Fruit fly (Drosophila melanogaster) whole organism, embryonic: ENCODE data around the gene Arp3.

Experiments used
- Aef1 ChIP-seq: fragments of 200-800 bp; sonication (Bioruptor generic); IDR thresholded peaks from 3 replicates; pipeline ENCODE4 v1.3.6; 2022; ENCODE audit warnings: missing biosample characterization, missing genetic modification characterization
- BEAF-32 ChIP-seq: fragments of 200-800 bp; sonication (Bioruptor generic); optimal IDR thresholded peaks from 3 replicates; lab custom pipeline; 2017; ENCODE audit warnings: missing biosample characterization, missing genetic modification characterization, mild to moderate bottlenecking, moderate library complexity, missing genetic modification reagents
- Bgb ChIP-seq: fragments of 200-800 bp; sonication (Bioruptor generic); IDR thresholded peaks from 2 replicates; pipeline ENCODE4 v1.3.6; 2022; ENCODE audit warnings: missing biosample characterization, missing genetic modification characterization; ENCODE audit not compliant: partially characterized antibody
- Blimp-1 ChIP-seq: fragments of 200-800 bp; sonication (Bioruptor generic); optimal IDR thresholded peaks from 3 replicates; lab custom pipeline; 2018; ENCODE audit warnings: missing biosample characterization, missing genetic modification characterization, mild to moderate bottlenecking, moderate library complexity, missing genetic modification reagents
- BtbVII ChIP-seq: fragments of 200-800 bp; sonication (Bioruptor generic); optimal IDR thresholded peaks from 3 replicates; lab custom pipeline; 2017; ENCODE audit warnings: missing biosample characterization, mild to moderate bottlenecking, missing genetic modification characterization
- C15 ChIP-seq: fragments of 200-800 bp; sonication (Bioruptor generic); IDR thresholded peaks from 3 replicates; pipeline ENCODE4 v1.3.6; 2022; ENCODE audit warnings: missing biosample characterization, missing genetic modification characterization
- CG11247 ChIP-seq: fragments of 200-800 bp; sonication (Bioruptor generic); IDR thresholded peaks from 2 replicates; pipeline ENCODE4 v1.3.6; 2022; ENCODE audit warnings: missing biosample characterization, missing genetic modification characterization
- CG12155 ChIP-seq: fragments of 200-800 bp; sonication (Bioruptor generic); optimal IDR thresholded peaks from 3 replicates; lab custom pipeline; 2016; ENCODE audit warnings: missing biosample characterization, missing genetic modification characterization
- CG12219 ChIP-seq: fragments of 200-800 bp; sonication (Bioruptor generic); optimal IDR thresholded peaks from 3 replicates; lab custom pipeline; 2018; ENCODE audit warnings: missing biosample characterization, mild to moderate bottlenecking, missing genetic modification characterization
- CG12659 ChIP-seq: fragments of 200-800 bp; sonication (Bioruptor generic); optimal IDR thresholded peaks from 3 replicates; lab custom pipeline; 2017; ENCODE audit warnings: mild to moderate bottlenecking, missing biosample characterization, missing genetic modification reagents, missing genetic modification characterization
- CG13296 ChIP-seq: fragments of 200-800 bp; sonication (Bioruptor generic); optimal IDR thresholded peaks from 3 replicates; lab custom pipeline; 2018; ENCODE audit warnings: missing biosample characterization, mild to moderate bottlenecking, missing genetic modification characterization
- CG14050 ChIP-seq: fragments of 200-800 bp; sonication (Bioruptor generic); IDR thresholded peaks from 3 replicates; pipeline ENCODE4 v1.3.6; 2022; ENCODE audit warnings: missing biosample characterization, missing genetic modification characterization
- CG15011 ChIP-seq: fragments of 200-800 bp; sonication (Bioruptor generic); optimal IDR thresholded peaks from 3 replicates; lab custom pipeline; 2018; ENCODE audit warnings: missing biosample characterization, mild to moderate bottlenecking, missing genetic modification characterization
- CG16813 ChIP-seq: fragments of 200-800 bp; sonication (Bioruptor generic); IDR thresholded peaks from 3 replicates; pipeline ENCODE4 v1.3.6; 2022; ENCODE audit warnings: missing biosample characterization, missing genetic modification characterization; ENCODE audit not compliant: partially characterized antibody
- CG17328 ChIP-seq: fragments of 200-800 bp; sonication (Bioruptor generic); IDR thresholded peaks from 2 replicates; pipeline ENCODE4 v1.3.6; 2022; ENCODE audit warnings: missing biosample characterization, missing genetic modification characterization
- CG17912 ChIP-seq: fragments of 200-800 bp; sonication (Bioruptor generic); optimal IDR thresholded peaks from 2 replicates; lab custom pipeline; 2018; ENCODE audit warnings: missing biosample characterization, mild to moderate bottlenecking, missing genetic modification characterization
- CG30431 ChIP-seq: fragments of 200-800 bp; sonication (Bioruptor generic); optimal IDR thresholded peaks from 2 replicates; lab custom pipeline; 2017; ENCODE audit warnings: missing biosample characterization, missing genetic modification characterization
- CG4854 ChIP-seq: fragments of 200-800 bp; sonication (Bioruptor generic); optimal IDR thresholded peaks from 2 replicates; lab custom pipeline; 2016; ENCODE audit warnings: missing biosample characterization, missing genetic modification characterization, inconsistent platforms
- CG7745 ChIP-seq: fragments of 200-800 bp; sonication (Bioruptor generic); optimal IDR thresholded peaks from 2 replicates; lab custom pipeline; 2018; ENCODE audit warnings: missing biosample characterization, mild to moderate bottlenecking, missing genetic modification characterization, moderate library complexity
- CG7928 ChIP-seq: fragments of 200-800 bp; sonication (Bioruptor generic); optimal IDR thresholded peaks from 2 replicates; lab custom pipeline; 2017; ENCODE audit warnings: missing biosample characterization, mild to moderate bottlenecking, missing genetic modification characterization
- CG7987 ChIP-seq: fragments of 200-800 bp; sonication (Bioruptor generic); optimal IDR thresholded peaks from 2 replicates; lab custom pipeline; 2018; ENCODE audit warnings: missing biosample characterization, mild to moderate bottlenecking, missing genetic modification characterization, moderate library complexity
- Chrac-16 ChIP-seq: fragments of 200-800 bp; sonication (Bioruptor generic); optimal IDR thresholded peaks from 3 replicates; lab custom pipeline; 2016; ENCODE audit warnings: missing biosample characterization, missing genetic modification characterization
- D19B ChIP-seq: fragments of 200-800 bp; sonication (Bioruptor generic); optimal IDR thresholded peaks from 2 replicates; lab custom pipeline; 2017; ENCODE audit warnings: missing biosample characterization, mild to moderate bottlenecking, missing genetic modification characterization
- Deaf1 ChIP-seq: fragments of 200-800 bp; optimal IDR thresholded peaks from 3 replicates; lab custom pipeline; 2019; ENCODE audit warnings: missing biosample characterization, mild to moderate bottlenecking, missing genetic modification characterization, moderate library complexity
- Dll ChIP-seq: fragments of 200-800 bp; sonication (Bioruptor generic); IDR thresholded peaks from 4 replicates; pipeline ENCODE4 v1.3.6; 2022; ENCODE audit warnings: missing biosample characterization, missing genetic modification characterization; ENCODE audit not compliant: partially characterized antibody
- Doc2 ChIP-seq: fragments of 200-800 bp; sonication (Bioruptor generic); IDR thresholded peaks from 2 replicates; pipeline ENCODE4 v1.3.6; 2022; ENCODE audit warnings: missing biosample characterization, missing genetic modification characterization
- Dref ChIP-seq: fragments of 200-800 bp; sonication (Bioruptor generic); IDR thresholded peaks from 2 replicates; pipeline ENCODE4 v1.3.6; 2022; ENCODE audit warnings: missing biosample characterization, missing genetic modification characterization
- GATAe ChIP-seq: fragments of 200-800 bp; sonication (Bioruptor generic); conservative IDR thresholded peaks from 2 replicates; pipeline ENCODE4 v1.3.6; 2022; ENCODE audit warnings: missing biosample characterization, missing genetic modification characterization
- Hr51 ChIP-seq, 2 experiments: fragments of 200-800 bp; sonication (Bioruptor generic); optimal IDR thresholded peaks; 2 replicates in 1 of 2; 3 replicates in 1 of 2; lab custom pipeline; 2016 to 2018; ENCODE audit warnings: missing biosample characterization in 2 of 2, missing genetic modification characterization in 2 of 2, mild to moderate bottlenecking in 1 of 2, moderate library complexity in 1 of 2
- Meics ChIP-seq: fragments of 200-800 bp; sonication (Bioruptor generic); optimal IDR thresholded peaks from 2 replicates; lab custom pipeline; 2017; ENCODE audit warnings: missing biosample characterization, mild to moderate bottlenecking, missing genetic modification characterization
- Pdp1 ChIP-seq, 2 experiments: fragments of 200-800 bp; sonication (Bioruptor generic); optimal IDR thresholded peaks; 3 replicates each; lab custom pipeline; 2016; ENCODE audit warnings: missing biosample characterization in 2 of 2, missing genetic modification characterization in 2 of 2, mild to moderate bottlenecking in 1 of 2, moderate library complexity in 1 of 2
- Taf1 ChIP-seq: fragments of 200-800 bp; sonication (Bioruptor generic); IDR thresholded peaks from 2 replicates; pipeline ENCODE4 v1.3.6; 2022; ENCODE audit warnings: missing biosample characterization, missing genetic modification characterization
- ara ChIP-seq: fragments of 200-800 bp; sonication (Bioruptor generic); IDR thresholded peaks from 2 replicates; pipeline ENCODE4 v1.3.6; 2022; ENCODE audit warnings: missing biosample characterization, missing genetic modification characterization
- ato ChIP-seq: fragments of 200-800 bp; sonication (Bioruptor generic); IDR thresholded peaks from 2 replicates; pipeline ENCODE4 v1.3.6; 2022; ENCODE audit warnings: missing biosample characterization, missing genetic modification characterization; ENCODE audit not compliant: partially characterized antibody
- chif ChIP-seq, 2 experiments: fragments of 200-800 bp; sonication (Bioruptor generic); optimal IDR thresholded peaks; 3 replicates each; lab custom pipeline; 2016; ENCODE audit warnings: missing biosample characterization in 2 of 2, missing genetic modification characterization in 2 of 2
- crc ChIP-seq: fragments of 200-800 bp; sonication (Bioruptor generic); optimal IDR thresholded peaks from 2 replicates; lab custom pipeline; 2016; ENCODE audit warnings: missing biosample characterization, missing genetic modification characterization
- crp ChIP-seq, 2 experiments: fragments of 200-800 bp; sonication (Bioruptor generic); optimal IDR thresholded peaks; 2 replicates in 1 of 2; 3 replicates in 1 of 2; lab custom pipeline; 2017; ENCODE audit warnings: missing biosample characterization in 2 of 2, missing genetic modification characterization in 2 of 2, mild to moderate bottlenecking in 1 of 2, moderate library complexity in 1 of 2
- dm ChIP-seq: fragments of 200-800 bp; sonication (Bioruptor generic); optimal IDR thresholded peaks from 3 replicates; lab custom pipeline; 2016; ENCODE audit warnings: missing biosample characterization, missing genetic modification characterization
- dysf ChIP-seq: fragments of 200-800 bp; sonication (Bioruptor generic); IDR thresholded peaks from 3 replicates; pipeline ENCODE4 v1.3.6; 2022; ENCODE audit warnings: missing biosample characterization, missing genetic modification characterization
- emc ChIP-seq: fragments of 200-800 bp; sonication (Bioruptor generic); optimal IDR thresholded peaks from 2 replicates; lab custom pipeline; 2016; ENCODE audit warnings: missing biosample characterization, missing genetic modification characterization
- fd96Cb ChIP-seq: fragments of 200-800 bp; sonication (Bioruptor generic); optimal IDR thresholded peaks from 2 replicates; lab custom pipeline; 2018; ENCODE audit warnings: missing biosample characterization, mild to moderate bottlenecking, missing genetic modification characterization, moderate library complexity
- gcm ChIP-seq: fragments of 200-800 bp; sonication (Bioruptor generic); optimal IDR thresholded peaks from 2 replicates; lab custom pipeline; 2019; ENCODE audit warnings: missing biosample characterization, mild to moderate bottlenecking, missing genetic modification characterization, moderate library complexity
- gsb ChIP-seq: fragments of 200-800 bp; sonication (Bioruptor generic); IDR thresholded peaks from 2 replicates; pipeline ENCODE4 v1.3.6; 2022; ENCODE audit warnings: missing biosample characterization, missing genetic modification characterization
- ind ChIP-seq: fragments of 200-800 bp; sonication (Bioruptor generic); optimal IDR thresholded peaks from 3 replicates; lab custom pipeline; 2016; ENCODE audit warnings: missing biosample characterization, missing genetic modification characterization
- pb ChIP-seq: fragments of 200-800 bp; sonication (Bioruptor generic); optimal IDR thresholded peaks from 3 replicates; lab custom pipeline; 2016; ENCODE audit warnings: missing biosample characterization, missing genetic modification characterization
- phol ChIP-seq: fragments of 200-800 bp; sonication (Bioruptor generic); optimal IDR thresholded peaks from 3 replicates; lab custom pipeline; 2018; ENCODE audit warnings: missing biosample characterization, mild to moderate bottlenecking, missing genetic modification characterization, moderate library complexity
- sim ChIP-seq: fragments of 200-800 bp; sonication (Bioruptor generic); IDR thresholded peaks from 2 replicates; pipeline ENCODE4 v1.3.6; 2022; ENCODE audit warnings: missing biosample characterization, missing genetic modification characterization
- sug ChIP-seq: fragments of 200-800 bp; optimal IDR thresholded peaks from 2 replicates; lab custom pipeline; 2019; ENCODE audit warnings: missing biosample characterization, mild to moderate bottlenecking, missing genetic modification characterization, moderate library complexity
- tup ChIP-seq: fragments of 200-800 bp; sonication (Bioruptor generic); optimal IDR thresholded peaks from 2 replicates; lab custom pipeline; 2016; ENCODE audit warnings: missing biosample characterization, mild to moderate bottlenecking, missing genetic modification characterization, moderate library complexity
- unc-4 ChIP-seq: fragments of 200-800 bp; sonication (Bioruptor generic); IDR thresholded peaks from 2 replicates; pipeline ENCODE4 v1.3.6; 2022; ENCODE audit warnings: missing biosample characterization, missing genetic modification characterization; ENCODE audit not compliant: partially characterized antibody

Arp3 gene

DNA sequence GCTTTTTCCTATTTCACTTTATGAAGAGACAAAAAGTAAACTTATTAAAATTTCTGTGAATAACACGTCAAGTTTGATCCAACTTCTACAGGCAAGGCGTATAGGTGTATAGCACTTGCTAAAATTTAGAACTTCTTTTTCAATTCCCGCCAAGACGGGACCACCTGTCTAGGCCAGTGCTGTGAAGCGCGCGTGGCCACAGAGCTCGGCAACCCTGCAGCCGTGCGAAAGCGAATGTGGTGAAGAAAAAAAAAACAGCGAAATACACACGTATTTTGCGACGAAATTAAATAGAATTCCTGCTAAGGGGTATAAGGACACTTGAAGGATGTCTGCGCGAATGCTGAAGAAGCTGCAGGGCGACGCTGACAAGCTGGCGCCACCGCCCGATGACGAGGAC, 5.5 kb downstream of the Arp3 start, which contains the start of gene Nulp1 (continued):
- TF ChIP-seq CG12219 (GFP tag; lab: Kevin White, UChicago) = no peak
- peak; percentile 84 for TF ChIP-seq Blimp-1 (GFP tag; lab: Kevin White, UChicago)
- TF ChIP-seq gcm (GFP tag; lab: Kevin White, UChicago) = no peak
- no peak for TF ChIP-seq C15 (GFP tag; lab: Robert Waterston, UW)
- TF ChIP-seq gsb = 0 out of 2 replicates have a peak, but pooled peaks have one; percentile 18
- peak; percentile 42 for TF ChIP-seq Dref (GFP tag; lab: Robert Waterston, UW)
- no peak for TF ChIP-seq sim (GFP tag; lab: Robert Waterston, UW)
- peak in 1 of 2 experiments; percentile 13 for TF ChIP-seq Pdp1 (GFP tag; optimal IDR thresholded peaks at IDR 0.05; lab: Kevin White, UChicago)
- TF ChIP-seq Dll (GFP tag; lab: Robert Waterston, UW) = no peak
- TF ChIP-seq fd96Cb (tag; lab: Kevin White, UChicago) = no peak
- TF ChIP-seq unc-4 = 0 out of 2 replicates have a peak, but pooled peaks have one; percentile 12
- no peak for TF ChIP-seq chif (GFP tag; optimal IDR thresholded peaks at IDR 0.05; lab: Kevin White, UChicago)
- no peak for TF ChIP-seq pb (GFP tag; lab: Kevin White, UChicago)
- TF ChIP-seq BEAF-32 = peak; percentile 24
- TF ChIP-seq crp (GFP tag; optimal IDR thresholded peaks at IDR 0.05; lab: Kevin White, UChicago) = peak in 1 of 2 experiments; percentile 75
- TF ChIP-seq CG14050 (GFP tag; lab: Robert Waterston, UW) = no peak
- no peak for TF ChIP-seq CG4854 (GFP tag; lab: Kevin White, UChicago)
- TF ChIP-seq CG16813 (GFP tag; lab: Robert Waterston, UW) = peak; percentile 12; the same call in 1 of the 3 replicates
- TF ChIP-seq Meics = peak; percentile 10
- no peak for TF ChIP-seq Deaf1 (tag; lab: Kevin White, UChicago)
- peak; percentile 39 for TF ChIP-seq CG7928 (GFP tag; lab: Kevin White, UChicago)
- TF ChIP-seq CG17328 (GFP tag; lab: Robert Waterston, UW) = no peak
- no peak for TF ChIP-seq emc (GFP tag; lab: Kevin White, UChicago)
- no peak for TF ChIP-seq CG13296 (GFP tag; lab: Kevin White, UChicago)
- TF ChIP-seq Taf1 = no peak
- no peak for TF ChIP-seq CG17912 (GFP tag; lab: Kevin White, UChicago)
- peak; percentile 21 for TF ChIP-seq ind (GFP tag; lab: Kevin White, UChicago)
- no peak for TF ChIP-seq Aef1 (GFP tag; lab: Robert Waterston, UW)
- no peak for TF ChIP-seq CG7745 (tag; lab: Kevin White, UChicago)
- peak; percentile 14 for TF ChIP-seq phol (tag; lab: Kevin White, UChicago)
- no peak for TF ChIP-seq ara (GFP tag; lab: Robert Waterston, UW)
- no peak for TF ChIP-seq GATAe (GFP tag; lab: Robert Waterston, UW)
- no peak for TF ChIP-seq CG15011 (GFP tag; lab: Kevin White, UChicago)
- TF ChIP-seq Doc2 (GFP tag; lab: Robert Waterston, UW) = no peak
- TF ChIP-seq CG30431 (GFP tag; lab: Kevin White, UChicago) = no peak
- TF ChIP-seq BtbVII = no peak
- TF ChIP-seq sug (tag; lab: Kevin White, UChicago) = peak; percentile 70
- no peak for TF ChIP-seq crc
- TF ChIP-seq Hr51 (GFP tag; optimal IDR thresholded peaks at IDR 0.05; lab: Kevin White, UChicago) = peak in 1 of 2 experiments; percentile 15
- peak; percentile 78 for TF ChIP-seq dm
- no peak for TF ChIP-seq Chrac-16 (GFP tag; lab: Kevin White, UChicago)
- TF ChIP-seq CG12155 (GFP tag; lab: Kevin White, UChicago) = peak; percentile 14
- TF ChIP-seq CG7987 (GFP tag; lab: Kevin White, UChicago) = no peak
- TF ChIP-seq CG12659 (GFP tag; lab: Kevin White, UChicago) = peak; percentile 50
- no peak for TF ChIP-seq tup (GFP tag; lab: Kevin White, UChicago)
- TF ChIP-seq dysf (GFP tag; lab: Robert Waterston, UW) = no peak
- no peak for TF ChIP-seq ato
- peak; percentile 52 for TF ChIP-seq Bgb (GFP tag; lab: Robert Waterston, UW)
- TF ChIP-seq D19B (GFP tag; lab: Kevin White, UChicago) = no peak
- TF ChIP-seq CG11247 (GFP tag; lab: Robert Waterston, UW) = no peak
